Fruit fly (Drosophila melanogaster) whole organism, embryonic: ENCODE measurements around the gene CG4611.

Experiments used
- Aef1 ChIP-seq: fragments of 200-800 bp; sonication (Bioruptor generic); IDR thresholded peaks from 3 replicates; pipeline ENCODE4 v1.3.6; 2022; ENCODE audit warnings: missing biosample characterization, missing genetic modification characterization
- BEAF-32 ChIP-seq: fragments of 200-800 bp; sonication (Bioruptor generic); optimal IDR thresholded peaks from 3 replicates; lab custom pipeline; 2017; ENCODE audit warnings: missing biosample characterization, missing genetic modification characterization, mild to moderate bottlenecking, moderate library complexity, missing genetic modification reagents
- Bdp1 ChIP-seq: fragments of 200-800 bp; sonication (Bioruptor generic); optimal IDR thresholded peaks from 3 replicates; lab custom pipeline; 2016; ENCODE audit warnings: missing biosample characterization, missing genetic modification characterization
- Blimp-1 ChIP-seq: fragments of 200-800 bp; sonication (Bioruptor generic); optimal IDR thresholded peaks from 3 replicates; lab custom pipeline; 2018; ENCODE audit warnings: missing biosample characterization, missing genetic modification characterization, mild to moderate bottlenecking, moderate library complexity, missing genetic modification reagents
- CG10209 ChIP-seq: fragments of 200-800 bp; sonication (Bioruptor generic); optimal IDR thresholded peaks from 3 replicates; lab custom pipeline; 2017; ENCODE audit warnings: missing biosample characterization, mild to moderate bottlenecking, missing genetic modification characterization, missing genetic modification reagents
- CG10654 ChIP-seq: fragments of 200-800 bp; sonication (Bioruptor generic); optimal IDR thresholded peaks from 2 replicates; lab custom pipeline; 2016; ENCODE audit warnings: missing biosample characterization, missing genetic modification characterization
- CG11247 ChIP-seq: fragments of 200-800 bp; sonication (Bioruptor generic); IDR thresholded peaks from 2 replicates; pipeline ENCODE4 v1.3.6; 2022; ENCODE audit warnings: missing biosample characterization, missing genetic modification characterization
- CG11504 ChIP-seq: fragments of 200-800 bp; sonication (Bioruptor generic); optimal IDR thresholded peaks from 3 replicates; lab custom pipeline; 2019; ENCODE audit warnings: missing biosample characterization, mild to moderate bottlenecking, missing genetic modification characterization, moderate library complexity
- CG12769 ChIP-seq: fragments of 200-800 bp; sonication (Bioruptor generic); optimal IDR thresholded peaks from 2 replicates; lab custom pipeline; 2019; ENCODE audit warnings: missing biosample characterization, mild to moderate bottlenecking, missing genetic modification characterization, moderate library complexity
- CG13775 ChIP-seq: fragments of 200-800 bp; sonication (Bioruptor generic); optimal IDR thresholded peaks from 3 replicates; lab custom pipeline; 2017; ENCODE audit warnings: missing biosample characterization, mild to moderate bottlenecking, missing genetic modification characterization
- CG15696 ChIP-seq: fragments of 200-800 bp; sonication (Bioruptor generic); optimal IDR thresholded peaks from 2 replicates; lab custom pipeline; 2019; ENCODE audit warnings: missing biosample characterization, mild to moderate bottlenecking, missing genetic modification characterization, moderate library complexity
- CG17186 ChIP-seq: fragments of 200-800 bp; sonication (Bioruptor generic); optimal IDR thresholded peaks from 3 replicates; lab custom pipeline; 2017; ENCODE audit warnings: missing biosample characterization, missing genetic modification reagents, missing genetic modification characterization
- CG30431 ChIP-seq: fragments of 200-800 bp; sonication (Bioruptor generic); optimal IDR thresholded peaks from 2 replicates; lab custom pipeline; 2017; ENCODE audit warnings: missing biosample characterization, missing genetic modification characterization
- CG34376 ChIP-seq: fragments of 200-800 bp; sonication (Bioruptor generic); optimal IDR thresholded peaks from 2 replicates; lab custom pipeline; 2018; ENCODE audit warnings: missing biosample characterization, mild to moderate bottlenecking, missing genetic modification characterization
- CG4360 ChIP-seq: fragments of 200-800 bp; sonication (Bioruptor generic); IDR thresholded peaks from 2 replicates; pipeline ENCODE4 v1.3.6; 2022; ENCODE audit warnings: missing biosample characterization, missing genetic modification characterization
- CG43689 ChIP-seq: fragments of 200-800 bp; sonication (Bioruptor generic); IDR thresholded peaks from 2 replicates; pipeline ENCODE4 v1.3.6; 2022; ENCODE audit warnings: missing biosample characterization, missing genetic modification characterization
- CG4820 ChIP-seq: fragments of 200-800 bp; sonication (Bioruptor generic); optimal IDR thresholded peaks from 3 replicates; lab custom pipeline; 2016; ENCODE audit warnings: missing biosample characterization, missing genetic modification characterization
- CG4854 ChIP-seq: fragments of 200-800 bp; sonication (Bioruptor generic); optimal IDR thresholded peaks from 2 replicates; lab custom pipeline; 2016; ENCODE audit warnings: missing biosample characterization, missing genetic modification characterization, inconsistent platforms
- CG6654 ChIP-seq: fragments of 200-800 bp; sonication (Bioruptor generic); optimal IDR thresholded peaks from 2 replicates; lab custom pipeline; 2017; ENCODE audit warnings: missing biosample characterization, mild to moderate bottlenecking, missing genetic modification characterization
- CG8290 ChIP-seq, 3 experiments: fragments of 200-800 bp; sonication (Bioruptor generic); optimal IDR thresholded peaks; 2 replicates each; lab custom pipeline; 2016 to 2019; ENCODE audit warnings: missing biosample characterization in 3 of 3, missing genetic modification characterization in 3 of 3, mild to moderate bottlenecking in 2 of 3, moderate library complexity in 1 of 3
- CG9817 ChIP-seq: fragments of 200-800 bp; sonication (Bioruptor generic); optimal IDR thresholded peaks from 2 replicates; lab custom pipeline; 2018; ENCODE audit warnings: missing biosample characterization, mild to moderate bottlenecking, missing genetic modification characterization, moderate library complexity
- CoRest ChIP-seq: fragments of 200-800 bp; sonication (Bioruptor generic); optimal IDR thresholded peaks from 3 replicates; lab custom pipeline; 2018; ENCODE audit warnings: missing biosample characterization, mild to moderate bottlenecking, missing genetic modification characterization, moderate library complexity
- D19B ChIP-seq: fragments of 200-800 bp; sonication (Bioruptor generic); optimal IDR thresholded peaks from 2 replicates; lab custom pipeline; 2017; ENCODE audit warnings: missing biosample characterization, mild to moderate bottlenecking, missing genetic modification characterization
- Dip2 ChIP-seq: fragments of 200-800 bp; sonication (Bioruptor generic); IDR thresholded peaks from 2 replicates; pipeline ENCODE4 v1.3.6; 2022; ENCODE audit warnings: missing biosample characterization, missing genetic modification characterization
- Doc2 ChIP-seq: fragments of 200-800 bp; sonication (Bioruptor generic); IDR thresholded peaks from 2 replicates; pipeline ENCODE4 v1.3.6; 2022; ENCODE audit warnings: missing biosample characterization, missing genetic modification characterization
- Elba2 ChIP-seq: fragments of 200-800 bp; sonication (Bioruptor generic); optimal IDR thresholded peaks from 3 replicates; lab custom pipeline; 2016; ENCODE audit warnings: missing biosample characterization, missing genetic modification characterization
- Hmx ChIP-seq: fragments of 200-800 bp; sonication (Bioruptor generic); optimal IDR thresholded peaks from 2 replicates; lab custom pipeline; 2016; ENCODE audit warnings: missing biosample characterization, missing genetic modification characterization
- Lhr ChIP-seq: fragments of 200-800 bp; sonication (Bioruptor generic); optimal IDR thresholded peaks from 3 replicates; lab custom pipeline; 2017; ENCODE audit warnings: mild to moderate bottlenecking, missing biosample characterization, missing genetic modification reagents, missing genetic modification characterization
- Optix ChIP-seq: fragments of 200-800 bp; sonication (Bioruptor generic); IDR thresholded peaks from 3 replicates; pipeline ENCODE4 v1.3.6; 2022; ENCODE audit warnings: missing biosample characterization, missing genetic modification characterization
- Rfx ChIP-seq: fragments of 200-800 bp; sonication (Bioruptor generic); IDR thresholded peaks from 2 replicates; pipeline ENCODE4 v1.3.6; 2022; ENCODE audit warnings: missing biosample characterization, missing genetic modification characterization
- Side ChIP-seq: fragments of 200-800 bp; sonication (Bioruptor generic); optimal IDR thresholded peaks from 2 replicates; lab custom pipeline; 2016; ENCODE audit warnings: missing biosample characterization, missing genetic modification characterization
- Six4 ChIP-seq: fragments of 200-800 bp; sonication (Bioruptor generic); optimal IDR thresholded peaks from 2 replicates; lab custom pipeline; 2016; ENCODE audit warnings: missing biosample characterization, missing genetic modification characterization
- Sox102F ChIP-seq: fragments of 200-800 bp; sonication (Bioruptor generic); optimal IDR thresholded peaks from 2 replicates; lab custom pipeline; 2018; ENCODE audit warnings: missing biosample characterization, mild to moderate bottlenecking, missing genetic modification characterization, moderate library complexity
- ase ChIP-seq: fragments of 200-800 bp; sonication (Bioruptor generic); IDR thresholded peaks from 3 replicates; pipeline ENCODE4 v1.3.6; 2022; ENCODE audit warnings: missing biosample characterization, missing genetic modification characterization
- bcd ChIP-seq: fragments of 200-800 bp; sonication (Bioruptor generic); optimal IDR thresholded peaks from 2 replicates; lab custom pipeline; 2017; ENCODE audit warnings: missing biosample characterization, mild to moderate bottlenecking, missing genetic modification characterization
- bowl ChIP-seq: fragments of 200-800 bp; sonication (Bioruptor generic); IDR thresholded peaks from 2 replicates; pipeline ENCODE4 v1.3.6; 2022; ENCODE audit warnings: missing biosample characterization, missing genetic modification characterization
- cad ChIP-seq: fragments of >200 bp; optimal IDR thresholded peaks from 2 replicates; lab custom pipeline; 2017; ENCODE audit warnings: missing biosample characterization, missing genetic modification characterization
- chn ChIP-seq: fragments of 200-800 bp; sonication (Bioruptor generic); optimal IDR thresholded peaks from 2 replicates; lab custom pipeline; 2016; ENCODE audit warnings: missing biosample characterization, missing genetic modification characterization
- ems ChIP-seq: fragments of 200-800 bp; sonication (Bioruptor generic); optimal IDR thresholded peaks from 3 replicates; lab custom pipeline; 2016; ENCODE audit warnings: missing biosample characterization, missing genetic modification characterization
- esg ChIP-seq: fragments of 200-800 bp; sonication (Bioruptor generic); conservative IDR thresholded peaks from 2 replicates; pipeline ENCODE4 v1.3.6; 2022; ENCODE audit warnings: missing biosample characterization, missing genetic modification characterization
- fd3F ChIP-seq: fragments of 200-800 bp; sonication (Bioruptor generic); optimal IDR thresholded peaks from 2 replicates; lab custom pipeline; 2018; ENCODE audit warnings: missing biosample characterization, mild to moderate bottlenecking, missing genetic modification characterization, moderate library complexity
- ind ChIP-seq: fragments of 200-800 bp; sonication (Bioruptor generic); optimal IDR thresholded peaks from 3 replicates; lab custom pipeline; 2016; ENCODE audit warnings: missing biosample characterization, missing genetic modification characterization
- otp ChIP-seq: fragments of 200-800 bp; sonication (Bioruptor generic); IDR thresholded peaks from 3 replicates; pipeline ENCODE4, ENCODE4 v1.3.6; 2022; ENCODE audit warnings: missing biosample characterization, missing genetic modification characterization
- ro ChIP-seq: fragments of 200-800 bp; sonication (Bioruptor generic); IDR thresholded peaks from 2 replicates; pipeline ENCODE4 v1.3.6; 2022; ENCODE audit warnings: missing biosample characterization, missing genetic modification characterization
- sc ChIP-seq, 3 experiments: fragments of >200 bp in 2 of 3; fragments of 200-800 bp in 1 of 3; sonication (Bioruptor generic) in 1 of 3; optimal IDR thresholded peaks; 2 replicates in 2 of 3; 3 replicates in 1 of 3; lab custom pipeline; 2017; ENCODE audit warnings: mild to moderate bottlenecking in 1 of 3, missing biosample characterization in 1 of 3, missing genetic modification characterization in 1 of 3, missing genetic modification reagents in 1 of 3
- sens ChIP-seq: fragments of 200-800 bp; sonication (Bioruptor generic); peaks from one replicate; lab custom pipeline; 2016; ENCODE audit warnings: missing biosample characterization, missing genetic modification characterization
- sens-2 ChIP-seq: fragments of 200-800 bp; sonication (Bioruptor generic); IDR thresholded peaks from 2 replicates; pipeline ENCODE4 v1.3.6; 2022; ENCODE audit warnings: missing biosample characterization, missing genetic modification characterization
- sna ChIP-seq: fragments of 200-800 bp; sonication (Bioruptor generic); IDR thresholded peaks from 2 replicates; pipeline ENCODE4 v1.3.6; 2022; ENCODE audit warnings: missing biosample characterization, missing genetic modification characterization; ENCODE audit not compliant: partially characterized antibody
- tgo ChIP-seq: fragments of 200-800 bp; sonication (Bioruptor generic); IDR thresholded peaks from 3 replicates; pipeline ENCODE4 v1.3.6; 2022; ENCODE audit warnings: missing biosample characterization, missing genetic modification characterization
- tll ChIP-seq, 2 experiments: fragments of 200-800 bp in 1 of 2; fragments of >200 bp in 1 of 2; sonication (Bioruptor generic) in 1 of 2; optimal IDR thresholded peaks; 2 replicates each; lab custom pipeline; 2017 to 2019; ENCODE audit warnings: missing biosample characterization in 2 of 2, missing genetic modification characterization in 2 of 2, mild to moderate bottlenecking in 1 of 2, moderate library complexity in 1 of 2

Gene CG4611

DNA sequence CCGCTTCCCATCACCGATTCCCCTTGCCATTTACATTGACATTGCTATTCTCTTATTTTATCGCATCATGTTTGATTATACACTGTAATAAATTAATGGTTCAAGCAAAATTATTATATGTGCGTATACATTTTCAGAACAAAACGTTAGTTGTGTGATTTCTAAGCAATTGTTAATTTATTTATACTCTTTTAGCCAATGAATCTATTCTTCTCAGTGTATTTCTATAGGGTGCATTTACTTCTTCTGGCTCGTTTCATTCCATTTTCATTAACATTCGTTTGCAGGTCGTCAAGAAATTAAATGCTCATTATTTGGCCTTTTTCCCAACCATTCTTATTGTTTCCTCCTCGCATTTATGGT, 51.4 kb downstream of the CG4611 start (continued):
- no peak for TF ChIP-seq CG34376 (GFP tag; lab: Kevin White, UChicago)
- TF ChIP-seq fd3F (GFP tag; lab: Kevin White, UChicago), result peak; percentile 8
- TF ChIP-seq esg (GFP tag; lab: Robert Waterston, UW), result peak; percentile 63
- peak; percentile 94 for TF ChIP-seq sens (GFP tag; lab: Kevin White, UChicago)
- TF ChIP-seq CG17186, result peak; percentile 0
- peak; percentile 80 for TF ChIP-seq Sox102F (GFP tag; lab: Kevin White, UChicago)
- peak; percentile 47 for TF ChIP-seq CG15696 (tag; lab: Kevin White, UChicago)
- peak; percentile 77 for TF ChIP-seq Blimp-1
- no peak for TF ChIP-seq ems (GFP tag; lab: Kevin White, UChicago)
- peak; percentile 71 for TF ChIP-seq CG11247 (GFP tag; lab: Robert Waterston, UW)
- TF ChIP-seq sc (optimal IDR thresholded peaks at IDR 0.05; lab: Kevin White, UChicago), result no peak
- peak; percentile 38 for TF ChIP-seq sc (GFP tag; optimal IDR thresholded peaks at IDR 0.05; lab: Kevin White, UChicago)
- TF ChIP-seq CG4854, result peak; percentile 14
- TF ChIP-seq ase (GFP tag; lab: Robert Waterston, UW), result peak; percentile 34; the same call in 1 of the 3 replicates
- TF ChIP-seq CoRest (tag; lab: Kevin White, UChicago), result peak; percentile 53
- no peak for TF ChIP-seq Doc2
- TF ChIP-seq D19B (GFP tag; lab: Kevin White, UChicago), result peak; percentile 13
- peak; percentile 22; the same call in 1 of the 2 replicates for TF ChIP-seq CG43689 (GFP tag; lab: Robert Waterston, UW)
- TF ChIP-seq Aef1 (GFP tag; lab: Robert Waterston, UW), result peak; percentile 40; the same call in 2 of the 3 replicates
- peak; percentile 57 for TF ChIP-seq CG4820
- TF ChIP-seq sens-2 (GFP tag; lab: Robert Waterston, UW), result 0 out of 2 replicates have a peak, but pooled peaks have one; percentile 37
- no peak for TF ChIP-seq CG8290 (GFP tag; optimal IDR thresholded peaks at IDR 0.05; lab: Kevin White, UChicago)
- peak in 1 of 2 experiments; percentile 65 for TF ChIP-seq CG8290 (tag; optimal IDR thresholded peaks at IDR 0.05; lab: Kevin White, UChicago)
- 0 out of 3 replicates have a peak, but pooled peaks have one; percentile 24 for TF ChIP-seq otp
- TF ChIP-seq ind (GFP tag; lab: Kevin White, UChicago), result peak; percentile 46
- peak; percentile 53 for TF ChIP-seq CG10654 (GFP tag; lab: Kevin White, UChicago)
- no peak for TF ChIP-seq cad (GFP tag; lab: Kevin White, UChicago)
- TF ChIP-seq Six4 (GFP tag; lab: Kevin White, UChicago), result peak; percentile 41
- TF ChIP-seq CG11504 (tag; lab: Kevin White, UChicago), result peak; percentile 69
- TF ChIP-seq Dip2 (GFP tag; lab: Robert Waterston, UW), result no peak
- no peak for TF ChIP-seq Optix (GFP tag; lab: Robert Waterston, UW)
- peak; percentile 45 for TF ChIP-seq Bdp1 (GFP tag; lab: Kevin White, UChicago)
- TF ChIP-seq CG10209, result peak; percentile 28
- TF ChIP-seq tll (GFP tag; optimal IDR thresholded peaks at IDR 0.05; lab: Kevin White, UChicago), result no peak
- peak; percentile 23 for TF ChIP-seq CG9817
- TF ChIP-seq ro (GFP tag; lab: Robert Waterston, UW), result no peak; the same call in 1 of the 2 replicates
- peak; percentile 69 for TF ChIP-seq CG12769
- peak; percentile 11 for TF ChIP-seq Hmx
- TF ChIP-seq tgo (GFP tag; lab: Robert Waterston, UW), result peak; percentile 67
- TF ChIP-seq chn, result peak; percentile 39
- TF ChIP-seq CG13775 (GFP tag; lab: Kevin White, UChicago), result no peak
- no peak for TF ChIP-seq sna (GFP tag; lab: Robert Waterston, UW)
- TF ChIP-seq Side, result peak; percentile 32
- no peak for TF ChIP-seq bowl (GFP tag; lab: Robert Waterston, UW)
- 0 out of 2 replicates have a peak, but pooled peaks have one; percentile 34 for TF ChIP-seq CG4360 (GFP tag; lab: Robert Waterston, UW)
- peak; percentile 37 for TF ChIP-seq CG6654
- TF ChIP-seq BEAF-32 (GFP tag; lab: Kevin White, UChicago), result no peak
- TF ChIP-seq Rfx (GFP tag; lab: Robert Waterston, UW), result peak; percentile 57
- TF ChIP-seq CG30431, result peak; percentile 30
- TF ChIP-seq bcd (GFP tag; lab: Kevin White, UChicago), result peak; percentile 33
- peak; percentile 5 for TF ChIP-seq Lhr (GFP tag; lab: Kevin White, UChicago)
- peak; percentile 4 for TF ChIP-seq Elba2 (GFP tag; lab: Kevin White, UChicago)
